Worm (Caenorhabditis elegans) whole organism, midembryonic: Measurements from ENCODE around the gene clec-261.

Experiments used
- T22C8.4 ChIP-seq: fragments of 200-800 bp; sonication (Bioruptor generic); IDR thresholded peaks from 2 replicates; pipeline ENCODE4 v1.3.6; 2022; ENCODE audit warnings: missing genetic modification characterization, missing compliant biosample characterization
- flt-1 ChIP-seq: fragments of 200-800 bp; sonication (Bioruptor generic); IDR thresholded peaks from 2 replicates; pipeline ENCODE4 v1.3.6; 2022; ENCODE audit warnings: missing genetic modification characterization, missing compliant biosample characterization
- med-1 ChIP-seq: sonication (generic microtip); optimal IDR thresholded peaks from 2 replicates; lab custom pipeline; 2017; ENCODE audit warnings: missing genetic modification characterization, mild to moderate bottlenecking, missing compliant biosample characterization, antibody characterized with exemption, missing genetic modification reagents; ENCODE audit not compliant: insufficient read depth
- ztf-29 ChIP-seq: fragments of 200-800 bp; sonication (Bioruptor generic); IDR thresholded peaks from 2 replicates; pipeline ENCODE4 v1.3.6; 2022; ENCODE audit warnings: missing genetic modification reagents, missing genetic modification characterization, missing compliant biosample characterization

DNA sequence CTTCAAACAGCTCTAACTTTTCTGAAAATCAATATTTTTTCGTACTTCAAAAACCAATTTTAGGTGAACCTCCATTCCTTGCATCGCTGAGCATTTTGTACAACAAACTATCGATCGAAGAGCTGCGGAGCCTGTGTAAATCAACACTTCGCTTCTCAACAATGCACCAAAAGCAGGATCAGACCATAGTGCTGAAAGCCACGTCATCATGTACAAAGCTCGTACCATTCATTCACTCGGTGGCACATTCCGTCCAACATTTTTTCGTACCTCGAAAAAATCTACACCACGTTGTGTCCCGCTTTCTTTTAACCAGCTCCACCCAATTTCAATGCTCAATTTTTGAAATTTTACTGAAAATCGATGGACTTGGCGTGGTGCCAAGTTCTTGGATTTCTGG, 16.3 kb upstream of the clec-261 start, which contains the start of gene ZC15.10:
- TF ChIP-seq flt-1: no peak
- TF ChIP-seq ztf-29: no peak
- no peak for TF ChIP-seq med-1 (GFP tag; lab: Kevin White, UChicago)
- no peak for TF ChIP-seq T22C8.4 (GFP tag; lab: Robert Waterston, UW)
